Worm (Caenorhabditis elegans): Measurements from ENCODE around the gene E01G6.1.

DNA sequence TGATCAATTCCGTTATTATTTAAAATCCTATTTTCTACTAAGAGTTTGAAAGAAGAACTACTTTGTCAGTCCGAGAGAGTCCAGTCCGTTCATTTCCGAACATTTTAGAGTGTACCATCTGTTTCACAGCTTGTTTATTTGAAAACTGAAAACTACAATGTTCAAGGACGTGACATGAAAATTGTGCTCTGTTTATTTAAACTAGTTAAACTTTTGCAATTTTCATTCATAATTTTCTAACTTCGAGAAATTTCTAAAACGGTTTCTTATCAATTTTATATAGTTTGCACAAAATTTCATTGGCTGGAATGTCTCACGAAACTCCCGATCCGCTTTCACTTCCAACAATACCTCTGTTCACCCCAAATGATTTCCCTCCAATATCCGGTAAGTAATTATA is 19.8 kb downstream of the E01G6.1 start, which contains the start of gene C04B4.1:
- TF ChIP-seq daf-19 (GFP tag; conservative IDR thresholded peaks at IDR 0.05) (no peak), skn-1 (tag; optimal IDR thresholded peaks at IDR 0.05) (no peak), fos-1 (tag; optimal IDR thresholded peaks at IDR 0.05) (no peak), F49E8.2 (tag; optimal IDR thresholded peaks at IDR 0.05; ENCODE audit: borderline replicate concordance) (no peak), zag-1 (tag; optimal IDR thresholded peaks at IDR 0.05) (no peak), nhr-11 (tag; optimal IDR thresholded peaks at IDR 0.05) (no peak), ceh-82 (tag; optimal IDR thresholded peaks at IDR 0.05) (no peak), pha-4 (GFP tag; IDR thresholded peaks at IDR 0.05) (no peak), pha-4 (tag; optimal IDR thresholded peaks at IDR 0.05) (no peak), egl-43 (GFP tag; IDR thresholded peaks at IDR 0.05) (no peak), F37D6.2 (tag; optimal IDR thresholded peaks at IDR 0.05) (no peak), unc-39 (tag; optimal IDR thresholded peaks at IDR 0.05) (no peak), ces-1 (GFP tag; optimal IDR thresholded peaks at IDR 0.05) (no peak)

All from whole organism, L4 larva.